Worm (Caenorhabditis elegans): Measurements from ENCODE around the gene F38H4.4.

DNA sequence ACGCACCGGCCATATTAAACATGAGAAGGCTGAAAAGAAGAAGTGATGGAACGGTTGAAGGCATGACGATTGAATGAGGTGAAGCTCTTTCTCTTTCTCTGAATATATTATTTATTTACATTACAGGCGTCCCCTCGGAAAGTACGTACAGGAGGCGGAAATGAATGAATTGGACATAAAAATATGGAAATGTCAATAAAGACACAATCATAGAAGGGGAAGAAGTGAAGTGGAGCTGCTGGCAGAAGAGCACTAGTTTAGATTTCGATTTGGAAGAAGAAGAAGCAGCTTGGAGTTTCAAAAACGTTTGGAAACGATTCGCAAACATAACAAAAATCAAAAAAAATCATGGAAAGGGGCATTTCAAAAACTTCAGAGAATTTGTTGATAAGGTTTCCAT lies 44.0 kb upstream of the F38H4.4 start, which contains the start of gene H01G02.1:
- TF ChIP-seq ceh-13 (GFP tag; optimal IDR thresholded peaks at IDR 0.05) (no peak), ceh-36 (tag; optimal IDR thresholded peaks at IDR 0.05) (no peak), hnd-1 (tag; optimal IDR thresholded peaks at IDR 0.05) (no peak), ama-1 (optimal IDR thresholded peaks at IDR 0.05) (no peak), flt-1 (GFP tag; IDR thresholded peaks at IDR 0.05) (no peak), F13C5.2 (tag; optimal IDR thresholded peaks at IDR 0.05) (no peak), pes-1 (GFP tag; IDR thresholded peaks at IDR 0.05) (no peak), hmg-4 (GFP tag; optimal IDR thresholded peaks at IDR 0.05) (no peak)

Measured in whole organism, early embryonic.